Worm (Caenorhabditis elegans) whole organism, L2 larva: ENCODE data around the gene C53B4.3.

ENCODE experiments used
- C34F6.9 ChIP-seq: fragments of 150-350 bp; optimal IDR thresholded peaks from 2 replicates; lab custom pipeline; 2014; ENCODE audit warnings: missing biosample characterization, missing genetic modification characterization
- F13H6.1 ChIP-seq: sonication (generic microtip); optimal IDR thresholded peaks from 2 replicates; lab custom pipeline; 2016; ENCODE audit warnings: missing genetic modification characterization, missing compliant biosample characterization
- R02D3.7 ChIP-seq: fragments of 150-350 bp; optimal IDR thresholded peaks from 2 replicates; lab custom pipeline; 2014; ENCODE audit warnings: missing biosample characterization, missing genetic modification characterization
- Y55F3AM.14 ChIP-seq: fragments of 200-800 bp; sonication (Bioruptor generic); optimal IDR thresholded peaks from 2 replicates; lab custom pipeline; 2018; ENCODE audit warnings: mild to moderate bottlenecking, missing genetic modification characterization, missing compliant biosample characterization
- ZK546.5 ChIP-seq: sonication (generic microtip); optimal IDR thresholded peaks from 2 replicates; lab custom pipeline; 2017; ENCODE audit warnings: missing biosample characterization, missing genetic modification characterization
- alr-1 ChIP-seq: fragments of 150-350 bp; optimal IDR thresholded peaks from 2 replicates; lab custom pipeline; 2014; ENCODE audit warnings: missing biosample characterization, missing genetic modification characterization
- aly-2 ChIP-seq: fragments of 150-350 bp; optimal IDR thresholded peaks from 2 replicates; lab custom pipeline; 2014; ENCODE audit warnings: missing biosample characterization, missing genetic modification characterization
- ama-1 ChIP-seq: fragments of 150-350 bp; optimal IDR thresholded peaks from 2 replicates; lab custom pipeline; 2018; ENCODE audit warnings: inconsistent platforms
- blmp-1 ChIP-seq: sonication (generic microtip); optimal IDR thresholded peaks from 2 replicates; lab custom pipeline; 2017; ENCODE audit warnings: missing genetic modification characterization, mild to moderate bottlenecking, missing compliant biosample characterization, antibody characterized with exemption, moderate library complexity; ENCODE audit not compliant: insufficient read depth
- ceh-16 ChIP-seq: fragments of 150-350 bp; optimal IDR thresholded peaks from 2 replicates; lab custom pipeline; 2014; ENCODE audit warnings: missing biosample characterization, missing genetic modification characterization
- ceh-82 ChIP-seq: fragments of 150-350 bp; optimal IDR thresholded peaks from 2 replicates; lab custom pipeline; 2014; ENCODE audit warnings: missing biosample characterization, missing genetic modification characterization
- crh-2 ChIP-seq: sonication (generic microtip); optimal IDR thresholded peaks from 2 replicates; lab custom pipeline; 2017; ENCODE audit warnings: missing biosample characterization, missing genetic modification characterization
- dmd-4 ChIP-seq: sonication (generic microtip); optimal IDR thresholded peaks from 2 replicates; lab custom pipeline; 2017; ENCODE audit warnings: missing biosample characterization, missing genetic modification characterization
- egl-27 ChIP-seq: sonication (generic microtip); optimal IDR thresholded peaks from 3 replicates; lab custom pipeline; 2017; ENCODE audit warnings: missing biosample characterization, missing genetic modification reagents, missing genetic modification characterization
- elt-1 ChIP-seq: fragments of 150-350 bp; optimal IDR thresholded peaks from 2 replicates; lab custom pipeline; 2014; ENCODE audit warnings: missing biosample characterization, missing genetic modification characterization
- elt-3 ChIP-seq: sonication (generic microtip); optimal IDR thresholded peaks from 2 replicates; lab custom pipeline; 2017; ENCODE audit warnings: missing biosample characterization, missing genetic modification characterization
- fos-1 ChIP-seq: fragments of 150-350 bp; optimal IDR thresholded peaks from 2 replicates; lab custom pipeline; 2014; ENCODE audit warnings: missing biosample characterization, missing genetic modification characterization
- gmeb-1 ChIP-seq: fragments of 150-350 bp; optimal IDR thresholded peaks from 2 replicates; lab custom pipeline; 2014; ENCODE audit warnings: missing biosample characterization, missing genetic modification characterization
- lin-13 ChIP-seq: fragments of 150-350 bp; optimal IDR thresholded peaks from 2 replicates; lab custom pipeline; 2014; ENCODE audit warnings: missing biosample characterization, missing genetic modification reagents, missing genetic modification characterization
- lin-39 ChIP-seq: fragments of 150-350 bp; optimal IDR thresholded peaks from 2 replicates; lab custom pipeline; 2014; ENCODE audit warnings: missing biosample characterization, missing genetic modification reagents, missing genetic modification characterization
- lsy-2 ChIP-seq, 2 experiments: fragments of 150-350 bp in 1 of 2; sonication (generic microtip) in 1 of 2; optimal IDR thresholded peaks; 2 replicates each; lab custom pipeline; 2014 to 2017; ENCODE audit warnings: missing biosample characterization in 2 of 2, missing genetic modification characterization in 2 of 2
- mab-5 ChIP-seq: fragments of 150-350 bp; optimal IDR thresholded peaks from 2 replicates; lab custom pipeline; 2014; ENCODE audit warnings: missing biosample characterization, missing genetic modification characterization
- mbf-1 ChIP-seq: sonication (generic microtip); optimal IDR thresholded peaks from 2 replicates; lab custom pipeline; 2017; ENCODE audit warnings: missing biosample characterization, missing genetic modification characterization
- mdl-1 ChIP-seq, 2 experiments: fragments of 150-350 bp in 1 of 2; sonication (generic microtip) in 1 of 2; optimal IDR thresholded peaks; 2 replicates each; lab custom pipeline; 2017; ENCODE audit warnings: missing biosample characterization in 2 of 2, missing genetic modification characterization in 2 of 2
- nhr-10 ChIP-seq: sonication (generic microtip); optimal IDR thresholded peaks from 2 replicates; lab custom pipeline; 2017; ENCODE audit warnings: missing biosample characterization, missing genetic modification characterization
- nhr-11 ChIP-seq: fragments of 150-350 bp; optimal IDR thresholded peaks from 2 replicates; lab custom pipeline; 2014; ENCODE audit warnings: missing biosample characterization, missing genetic modification characterization
- nhr-12 ChIP-seq: fragments of 150-350 bp; optimal IDR thresholded peaks from 2 replicates; lab custom pipeline; 2014; ENCODE audit warnings: missing biosample characterization, missing genetic modification characterization
- nhr-129 ChIP-seq: fragments of 150-350 bp; optimal IDR thresholded peaks from 2 replicates; lab custom pipeline; 2014; ENCODE audit warnings: missing biosample characterization, missing genetic modification characterization
- nhr-21 ChIP-seq: fragments of 150-350 bp; optimal IDR thresholded peaks from 2 replicates; lab custom pipeline; 2014; ENCODE audit warnings: missing biosample characterization, missing genetic modification characterization
- nhr-23 ChIP-seq: fragments of 150-350 bp; optimal IDR thresholded peaks from 2 replicates; lab custom pipeline; 2014; ENCODE audit warnings: missing biosample characterization, missing genetic modification reagents, missing genetic modification characterization
- nhr-237 ChIP-seq: fragments of 150-350 bp; optimal IDR thresholded peaks from 2 replicates; lab custom pipeline; 2014; ENCODE audit warnings: missing biosample characterization, missing genetic modification characterization
- nhr-25 ChIP-seq: fragments of 150-350 bp; sonication (generic microtip); optimal IDR thresholded peaks from 3 replicates; lab custom pipeline; 2014; ENCODE audit warnings: missing biosample characterization, missing genetic modification characterization
- nhr-6 ChIP-seq: fragments of 150-350 bp; optimal IDR thresholded peaks from 2 replicates; lab custom pipeline; 2014; ENCODE audit warnings: missing biosample characterization, missing genetic modification characterization
- nhr-77 ChIP-seq: fragments of 150-350 bp; optimal IDR thresholded peaks from 2 replicates; lab custom pipeline; 2014; ENCODE audit warnings: missing biosample characterization, missing genetic modification characterization
- peb-1 ChIP-seq: fragments of 150-350 bp; optimal IDR thresholded peaks from 2 replicates; lab custom pipeline; 2014; ENCODE audit warnings: missing biosample characterization, missing genetic modification characterization
- sem-4 ChIP-seq: fragments of 150-350 bp; optimal IDR thresholded peaks from 2 replicates; lab custom pipeline; 2014; ENCODE audit warnings: missing biosample characterization, missing genetic modification reagents, missing genetic modification characterization
- skn-1 ChIP-seq: sonication (generic microtip); optimal IDR thresholded peaks from 2 replicates; lab custom pipeline; 2017; ENCODE audit warnings: missing biosample characterization, missing genetic modification characterization
- sma-3 ChIP-seq: sonication (generic microtip); optimal IDR thresholded peaks from 2 replicates; lab custom pipeline; 2016; ENCODE audit warnings: missing genetic modification reagents, missing genetic modification characterization, missing compliant biosample characterization
- sma-9 ChIP-seq, 2 experiments: fragments of 150-350 bp in 1 of 2; sonication (generic microtip) in 1 of 2; optimal IDR thresholded peaks; 2 replicates each; lab custom pipeline; 2014 to 2016; ENCODE audit warnings: missing genetic modification characterization in 2 of 2, mild to moderate bottlenecking in 1 of 2, missing biosample characterization in 1 of 2, missing compliant biosample characterization in 1 of 2, missing genetic modification reagents in 1 of 2, moderate library complexity in 1 of 2
- snpc-4 ChIP-seq: fragments of 150-350 bp; optimal IDR thresholded peaks from 2 replicates; lab custom pipeline; 2014; ENCODE audit warnings: missing biosample characterization, missing genetic modification characterization
- unc-39 ChIP-seq: fragments of 150-350 bp; optimal IDR thresholded peaks from 2 replicates; lab custom pipeline; 2014; ENCODE audit warnings: missing biosample characterization, missing genetic modification characterization
- unc-55 ChIP-seq: fragments of 150-350 bp; sonication (generic microtip); optimal IDR thresholded peaks from 3 replicates; lab custom pipeline; 2014; ENCODE audit warnings: missing biosample characterization, missing genetic modification reagents, missing genetic modification characterization
- unc-62 ChIP-seq: fragments of 150-350 bp; optimal IDR thresholded peaks from 2 replicates; lab custom pipeline; 2014; ENCODE audit warnings: missing biosample characterization, missing genetic modification reagents, missing genetic modification characterization
- zag-1 ChIP-seq: fragments of 150-350 bp; optimal IDR thresholded peaks from 2 replicates; lab custom pipeline; 2014; ENCODE audit warnings: missing biosample characterization, missing genetic modification characterization
- ztf-1 ChIP-seq: fragments of 200-800 bp; sonication (Bioruptor generic); conservative IDR thresholded peaks from 2 replicates; pipeline ENCODE4 v1.3.6; 2022; ENCODE audit warnings: missing genetic modification characterization, missing compliant biosample characterization
- ztf-11 ChIP-seq: sonication (generic microtip); optimal IDR thresholded peaks from 2 replicates; lab custom pipeline; 2017; ENCODE audit warnings: missing biosample characterization, missing genetic modification characterization
- ztf-4 ChIP-seq: fragments of 150-350 bp; optimal IDR thresholded peaks from 2 replicates; lab custom pipeline; 2014; ENCODE audit warnings: missing biosample characterization, missing genetic modification characterization

The C53B4.3 gene

DNA sequence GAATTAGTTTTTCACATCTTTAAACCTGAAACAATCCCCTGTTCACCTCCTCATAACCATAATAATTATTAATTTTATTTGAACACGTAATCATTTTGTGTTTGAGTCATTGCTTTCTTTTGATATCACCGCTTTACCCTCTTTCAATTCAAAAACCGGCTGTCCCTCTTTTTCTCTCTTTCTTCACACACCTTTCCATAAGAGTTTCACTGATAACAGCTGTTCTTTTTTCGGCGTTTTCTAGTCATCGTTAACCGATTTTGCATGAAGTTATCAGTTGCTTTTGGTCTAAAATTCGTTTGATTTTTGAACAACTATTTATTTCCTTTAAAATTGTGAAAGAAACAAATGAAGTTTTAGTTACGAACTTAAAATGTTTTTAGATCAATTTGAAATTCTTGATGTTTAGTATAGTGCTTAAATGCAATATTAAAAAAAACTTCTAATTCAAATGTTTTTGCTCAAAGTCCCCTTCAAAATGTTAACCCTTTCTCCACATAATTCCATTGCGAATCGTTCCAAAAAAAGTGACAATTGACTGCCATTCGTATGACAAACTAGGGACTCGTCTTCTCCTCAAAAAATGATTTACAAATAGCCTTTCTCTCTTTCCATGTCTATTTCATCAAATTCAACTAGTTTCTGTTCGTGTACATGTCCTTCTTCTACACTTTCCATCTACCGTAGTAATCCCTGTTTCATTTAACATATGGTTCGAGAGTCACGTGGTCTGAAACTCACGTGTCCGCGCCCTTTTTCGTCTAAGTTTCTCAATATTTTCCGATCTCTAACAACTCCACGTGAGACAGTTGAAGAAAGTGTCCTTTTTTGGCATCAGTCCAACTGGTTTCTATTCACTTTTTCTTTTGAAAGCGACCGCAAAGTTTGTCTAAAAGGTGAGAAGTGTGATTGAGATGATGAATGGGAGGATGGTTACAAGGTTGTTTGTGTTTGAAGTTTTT lies 24.2 kb downstream of the C53B4.3 start (continued):
- TF ChIP-seq ZK546.5 (no peak), Y55F3AM.14 (GFP tag; lab: Kevin White, UChicago) (no peak), mab-5 (tag; lab: Kevin White, UChicago) (no peak), ztf-1 (GFP tag; lab: Robert Waterston, UW) (no peak), gmeb-1 (tag; lab: Kevin White, UChicago) (peak; percentile 84), C34F6.9 (tag; lab: Kevin White, UChicago) (peak; percentile 85), lsy-2 (tag; optimal IDR thresholded peaks at IDR 0.05; lab: Kevin White, UChicago) (peak in 1 of 2 experiments; percentile 75), mdl-1 (tag; optimal IDR thresholded peaks at IDR 0.05; lab: Kevin White, UChicago) (peak; percentile 57 to 89), nhr-237 (tag; lab: Kevin White, UChicago) (no peak), zag-1 (tag; lab: Kevin White, UChicago) (no peak), nhr-129 (tag; lab: Kevin White, UChicago) (peak; percentile 81), nhr-11 (no peak), nhr-21 (peak; percentile 65), ama-1 (peak; percentile 35), nhr-25 (tag; lab: Kevin White, UChicago) (peak; percentile 97), lin-39 (no peak), sma-9 (GFP tag; optimal IDR thresholded peaks at IDR 0.05; lab: Kevin White, UChicago) (peak; percentile 95), sma-9 (tag; optimal IDR thresholded peaks at IDR 0.05; lab: Kevin White, UChicago) (no peak), R02D3.7 (no peak), nhr-23 (tag; lab: Kevin White, UChicago) (no peak), crh-2 (tag; lab: Kevin White, UChicago) (peak; percentile 92), elt-3 (tag; lab: Kevin White, UChicago) (no peak), snpc-4 (tag; lab: Kevin White, UChicago) (no peak), ceh-82 (tag; lab: Kevin White, UChicago) (no peak)

DNA sequence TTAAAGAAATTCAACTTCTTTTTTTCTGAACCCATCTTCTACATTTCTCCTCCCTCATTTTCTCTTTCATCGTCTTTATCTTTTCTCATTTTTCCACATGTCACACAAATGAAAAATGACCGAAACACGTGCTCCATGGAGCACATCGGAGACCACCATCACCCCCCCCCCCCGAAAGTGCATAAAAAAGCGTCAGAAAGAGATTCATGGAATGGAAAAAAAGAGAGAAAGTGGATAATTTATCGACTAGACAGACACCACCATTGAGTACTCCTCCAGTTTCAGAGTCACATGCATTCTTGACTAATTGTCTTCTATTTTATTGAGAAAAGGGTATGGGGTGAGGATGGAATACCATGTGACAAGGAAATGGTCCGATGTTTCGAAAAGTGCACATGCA lies 26.4 kb downstream of the C53B4.3 start:
- TF ChIP-seq crh-2 (tag; lab: Kevin White, UChicago) (peak; percentile 67), ceh-82 (tag; lab: Kevin White, UChicago) (no peak), nhr-237 (tag; lab: Kevin White, UChicago) (no peak), dmd-4 (no peak), nhr-10 (tag; lab: Kevin White, UChicago) (no peak), alr-1 (tag; lab: Kevin White, UChicago) (no peak), R02D3.7 (no peak), nhr-23 (tag; lab: Kevin White, UChicago) (no peak), nhr-21 (no peak), nhr-129 (tag; lab: Kevin White, UChicago) (peak; percentile 62), lsy-2 (tag; optimal IDR thresholded peaks at IDR 0.05; lab: Kevin White, UChicago) (peak in 1 of 2 experiments; percentile 68), nhr-77 (no peak), nhr-11 (no peak), unc-62 (no peak), mdl-1 (tag; optimal IDR thresholded peaks at IDR 0.05; lab: Kevin White, UChicago) (peak; percentile 18 to 71), nhr-25 (tag; lab: Kevin White, UChicago) (no peak), gmeb-1 (tag; lab: Kevin White, UChicago) (no peak), peb-1 (tag; lab: Kevin White, UChicago) (no peak), mab-5 (tag; lab: Kevin White, UChicago) (peak; percentile 85), snpc-4 (tag; lab: Kevin White, UChicago) (no peak), F13H6.1 (tag; lab: Kevin White, UChicago) (peak; percentile 65), ceh-16 (tag; lab: Kevin White, UChicago) (no peak), blmp-1 (tag; lab: Kevin White, UChicago) (no peak), elt-1 (tag; lab: Kevin White, UChicago) (no peak), fos-1 (no peak), sem-4 (tag; lab: Kevin White, UChicago) (peak; percentile 78), sma-3 (GFP tag; lab: Kevin White, UChicago) (no peak), ZK546.5 (no peak), ama-1 (no peak), ztf-11 (tag; lab: Kevin White, UChicago) (no peak), lin-39 (no peak), aly-2 (tag; lab: Kevin White, UChicago) (no peak), elt-3 (tag; lab: Kevin White, UChicago) (no peak), nhr-6 (tag; lab: Kevin White, UChicago) (no peak), nhr-12 (tag; lab: Kevin White, UChicago) (no peak), egl-27 (tag; lab: Kevin White, UChicago) (no peak), zag-1 (tag; lab: Kevin White, UChicago) (peak; percentile 13), ztf-1 (GFP tag; lab: Robert Waterston, UW) (no peak), Y55F3AM.14 (GFP tag; lab: Kevin White, UChicago) (no peak), unc-39 (tag; lab: Kevin White, UChicago) (no peak), C34F6.9 (tag; lab: Kevin White, UChicago) (peak; percentile 76), unc-55 (GFP tag; lab: Kevin White, UChicago) (no peak), skn-1 (no peak), lin-13 (GFP tag; lab: Kevin White, UChicago) (no peak), ztf-4 (no peak), mbf-1 (tag; lab: Kevin White, UChicago) (no peak)
